Worm (Caenorhabditis elegans) whole organism, L4/young adult: ENCODE measurements around the gene clec-168.

Experiments used
- W03F9.2 ChIP-seq: fragments of 150-350 bp; optimal IDR thresholded peaks from 2 replicates; lab custom pipeline; 2014; ENCODE audit warnings: missing biosample characterization, missing genetic modification characterization
- dao-5 ChIP-seq: sonication (generic microtip); optimal IDR thresholded peaks from 2 replicates; lab custom pipeline; 2016; ENCODE audit warnings: missing genotype, missing genetic modification characterization, moderate library complexity, missing compliant biosample characterization
- him-1 ChIP-seq: sonication (generic microtip); optimal IDR thresholded peaks from 2 replicates; lab custom pipeline; 2016; ENCODE audit warnings: missing genotype, missing genetic modification reagents, missing genetic modification characterization, missing compliant biosample characterization

The clec-168 gene

DNA sequence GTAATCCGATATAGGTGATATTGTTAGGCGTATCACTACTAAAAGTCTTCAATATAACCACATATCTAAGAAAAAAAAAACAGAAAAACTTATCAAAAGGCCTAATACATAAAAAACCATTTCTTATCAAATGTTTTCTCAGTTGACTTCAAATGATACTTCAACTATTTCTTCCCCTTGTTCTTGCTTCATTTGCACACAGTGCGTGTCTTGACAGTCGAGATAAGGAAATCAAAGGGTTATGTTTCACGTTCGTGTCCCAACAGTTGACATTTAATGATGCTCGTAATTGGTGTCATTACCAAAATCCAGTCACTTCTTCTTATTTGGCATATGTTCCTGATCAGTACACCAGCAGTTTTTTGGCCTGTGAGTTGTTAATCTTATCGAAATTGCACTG lies 10.0 kb downstream of the clec-168 start, which contains the start of gene clec-170:
clec-170 (plus strand) TSS at position 143 of the 400 bp plus-strand sequence.
- TF ChIP-seq him-1 (no peak), dao-5 (tag; lab: Kevin White, UChicago) (no peak), W03F9.2 (tag; lab: Kevin White, UChicago) (no peak)

DNA sequence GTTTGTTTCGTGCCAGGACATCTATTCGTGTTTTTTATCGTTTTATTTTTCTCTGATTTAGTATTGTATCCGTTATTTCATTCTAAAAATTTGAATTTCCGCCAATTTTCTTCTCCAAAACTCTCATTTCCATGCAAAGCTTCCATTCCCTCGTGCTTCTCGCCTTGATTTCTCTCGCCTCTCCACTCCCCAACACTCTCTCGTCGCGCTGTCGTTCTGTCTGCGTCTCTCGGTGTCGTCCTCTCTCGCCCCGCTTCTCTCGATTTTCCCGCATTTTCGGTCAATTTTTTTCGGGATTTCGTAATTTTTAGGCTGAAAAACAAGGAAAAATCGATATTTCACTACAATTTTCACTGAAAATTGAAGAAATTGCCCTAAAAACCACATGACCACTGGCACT lies 17.8 kb downstream of the clec-168 start, which contains the start of gene C09E9.1:
C09E9.1 (plus strand) TSS at position 286 of the 400 bp plus-strand sequence.
- TF ChIP-seq dao-5 (tag; lab: Kevin White, UChicago) (no peak), W03F9.2 (tag; lab: Kevin White, UChicago) (peak; percentile 32), him-1 (no peak)

DNA sequence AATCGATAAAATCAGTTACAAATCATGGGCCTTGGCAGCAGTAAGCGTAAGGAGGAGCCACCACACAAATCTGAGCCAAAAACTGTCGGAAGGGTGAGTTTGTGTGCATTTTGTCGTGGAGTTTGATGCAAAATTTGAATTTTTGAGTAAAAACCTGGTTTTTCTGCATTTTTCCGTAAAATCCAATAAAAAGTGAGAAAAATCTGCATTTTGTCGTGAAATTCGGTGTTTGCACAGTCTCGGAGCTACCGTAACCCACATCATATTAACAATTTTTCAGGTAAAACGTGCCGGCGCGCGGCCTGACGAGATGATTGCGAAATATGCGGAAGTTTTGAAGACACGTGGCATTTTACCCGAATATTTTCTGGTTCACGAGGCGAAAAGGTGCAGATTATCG lies 19.1 kb downstream of the clec-168 start:
- TF ChIP-seq W03F9.2 (tag; lab: Kevin White, UChicago) (no peak), him-1 (no peak), dao-5 (tag; lab: Kevin White, UChicago) (no peak)

DNA sequence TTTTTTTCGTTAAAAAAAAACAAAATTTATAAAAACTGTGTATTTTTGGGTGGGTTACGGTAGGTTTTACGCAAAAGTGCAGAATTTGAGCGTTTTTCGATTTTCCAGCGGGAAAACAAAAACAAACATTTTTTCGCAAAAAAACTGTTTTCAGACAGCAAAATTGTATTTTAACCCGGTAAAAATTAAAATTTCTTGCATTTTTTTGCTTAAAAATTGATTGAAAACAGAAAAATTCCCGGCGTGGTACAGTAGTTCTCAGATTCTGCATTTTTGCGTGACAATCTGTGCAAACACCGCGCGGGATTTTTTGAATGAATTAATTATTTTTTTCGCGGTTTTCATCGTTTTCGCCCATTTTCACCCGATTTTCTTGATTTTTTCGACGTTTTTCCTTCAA lies 20.3 kb downstream of the clec-168 start:
- TF ChIP-seq W03F9.2 (tag; lab: Kevin White, UChicago) (no peak), him-1 (no peak), dao-5 (tag; lab: Kevin White, UChicago) (no peak)

DNA sequence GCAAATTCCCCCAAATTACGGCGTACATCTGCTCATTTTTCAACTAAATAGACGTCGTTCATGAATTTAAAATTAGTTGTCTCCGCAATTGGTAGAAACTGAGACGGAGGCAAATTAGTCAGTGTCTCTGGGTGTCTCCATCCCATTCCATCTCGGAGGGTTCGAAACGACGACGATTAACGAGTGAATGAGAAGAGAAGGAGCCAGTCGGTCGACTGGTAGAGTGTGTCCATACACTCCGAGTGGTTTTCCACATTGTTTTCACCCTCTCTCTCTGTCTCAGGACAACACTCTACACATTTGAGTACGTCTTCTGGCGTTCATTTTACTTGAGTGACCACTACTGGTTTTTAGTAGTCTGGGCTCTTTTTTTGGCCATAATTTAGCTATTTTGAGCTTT lies 22.2 kb downstream of the clec-168 start:
- TF ChIP-seq him-1 (no peak), dao-5 (tag; lab: Kevin White, UChicago) (no peak), W03F9.2 (tag; lab: Kevin White, UChicago) (no peak)

DNA sequence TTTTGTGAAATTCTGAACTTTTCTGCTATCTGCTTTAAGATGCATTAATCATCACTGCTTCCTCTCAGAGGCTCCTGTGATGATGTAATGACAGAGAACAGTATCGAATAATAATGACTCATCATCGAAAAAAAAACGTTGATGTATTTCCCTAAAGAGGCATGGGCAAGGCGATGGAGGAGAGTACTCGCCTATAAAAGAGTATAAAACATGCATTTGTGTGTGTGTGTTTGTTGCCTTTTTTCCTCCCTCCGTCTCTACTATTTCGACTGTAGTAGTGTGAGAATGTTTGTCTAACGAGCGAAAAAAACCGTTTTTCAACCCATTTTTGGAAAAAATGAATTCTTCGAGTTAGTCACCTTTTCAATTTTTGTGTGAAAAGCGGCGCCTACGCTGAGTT lies 28.1 kb downstream of the clec-168 start:
- TF ChIP-seq him-1 = no peak
- no peak for TF ChIP-seq W03F9.2 (tag; lab: Kevin White, UChicago)
- TF ChIP-seq dao-5 (tag; lab: Kevin White, UChicago) = no peak

DNA sequence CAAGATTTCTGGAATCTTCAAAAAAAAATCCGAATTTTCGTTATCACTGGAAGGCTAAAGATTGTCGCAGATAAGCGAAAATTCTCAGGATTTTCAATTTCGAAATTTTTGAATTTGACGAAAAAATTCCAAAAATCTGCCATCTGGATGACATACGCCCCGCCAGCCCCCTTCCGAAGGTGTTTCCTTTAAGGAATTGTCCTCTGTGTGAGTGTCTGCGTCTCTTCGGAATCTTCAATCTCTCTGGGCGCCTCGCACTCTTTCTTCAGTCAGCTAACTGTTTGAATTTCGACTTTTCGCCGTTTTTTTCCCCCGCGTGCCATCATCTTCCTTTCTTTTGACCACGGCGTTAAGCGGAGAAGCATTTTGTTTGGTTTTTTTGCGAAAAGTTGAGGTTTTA lies 29.8 kb downstream of the clec-168 start:
- TF ChIP-seq W03F9.2 (tag; lab: Kevin White, UChicago) (no peak), dao-5 (tag; lab: Kevin White, UChicago) (no peak), him-1 (no peak)

DNA sequence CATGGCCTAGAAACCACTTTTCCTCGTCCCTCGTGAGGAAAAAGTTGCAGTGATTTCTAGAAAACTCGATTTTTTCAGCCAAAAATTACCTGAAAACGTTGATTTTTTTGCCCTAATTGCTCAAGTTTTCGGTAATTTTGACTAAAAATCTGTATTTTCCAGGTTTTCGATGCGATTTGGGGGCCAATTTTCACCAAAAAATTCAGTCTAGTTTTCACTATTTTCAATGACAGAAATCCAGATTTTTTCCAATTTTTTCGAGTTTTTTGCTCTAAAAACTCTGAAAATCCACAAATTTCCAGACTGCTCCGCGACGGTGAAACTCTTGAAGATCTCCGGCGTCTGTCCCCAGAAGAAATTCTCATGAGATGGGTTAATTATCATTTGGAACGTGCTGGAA lies 32.6 kb downstream of the clec-168 start, which contains the start of gene plst-1:
plst-1 (plus strand) TSS at position 301 of the 400 bp plus-strand sequence.
- TF ChIP-seq W03F9.2 (tag; lab: Kevin White, UChicago) = no peak
- no peak for TF ChIP-seq dao-5 (tag; lab: Kevin White, UChicago)
- no peak for TF ChIP-seq him-1

DNA sequence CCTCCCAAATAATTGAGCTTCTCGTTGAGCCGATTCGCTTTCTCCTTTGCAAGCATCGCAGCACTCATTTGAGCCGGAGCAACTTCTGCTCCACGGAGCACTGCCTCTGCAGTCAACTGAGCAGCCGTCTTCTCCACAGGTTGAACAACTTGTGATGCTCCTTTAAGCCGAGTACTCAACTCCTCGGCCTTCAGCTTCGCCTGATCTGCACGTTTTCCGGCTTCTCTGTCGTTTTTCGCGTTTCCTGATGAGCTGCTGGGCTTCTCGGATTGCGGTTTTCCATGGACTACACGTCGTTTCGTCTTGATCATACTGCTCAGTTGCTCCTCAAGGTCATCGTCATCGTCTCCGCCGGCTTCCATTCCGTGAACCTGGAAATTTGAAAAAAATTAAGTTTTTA lies 42.2 kb downstream of the clec-168 start:
- TF ChIP-seq W03F9.2 (tag; lab: Kevin White, UChicago) (no peak), dao-5 (tag; lab: Kevin White, UChicago) (no peak), him-1 (no peak)
